Worm (Caenorhabditis elegans) whole organism, L2 larva: ENCODE data around the gene T02E9.5.

Experiments used
- F13H6.1 ChIP-seq: sonication (generic microtip); optimal IDR thresholded peaks from 2 replicates; lab custom pipeline; 2016; ENCODE audit warnings: missing genetic modification characterization, missing compliant biosample characterization
- aly-2 ChIP-seq: fragments of 150-350 bp; optimal IDR thresholded peaks from 2 replicates; lab custom pipeline; 2014; ENCODE audit warnings: missing biosample characterization, missing genetic modification characterization
- ama-1 ChIP-seq: fragments of 150-350 bp; optimal IDR thresholded peaks from 2 replicates; lab custom pipeline; 2018; ENCODE audit warnings: inconsistent platforms
- blmp-1 ChIP-seq: sonication (generic microtip); optimal IDR thresholded peaks from 2 replicates; lab custom pipeline; 2017; ENCODE audit warnings: missing genetic modification characterization, mild to moderate bottlenecking, missing compliant biosample characterization, antibody characterized with exemption, moderate library complexity; ENCODE audit not compliant: insufficient read depth
- lin-39 ChIP-seq: fragments of 150-350 bp; optimal IDR thresholded peaks from 2 replicates; lab custom pipeline; 2014; ENCODE audit warnings: missing biosample characterization, missing genetic modification reagents, missing genetic modification characterization
- unc-39 ChIP-seq: fragments of 150-350 bp; optimal IDR thresholded peaks from 2 replicates; lab custom pipeline; 2014; ENCODE audit warnings: missing biosample characterization, missing genetic modification characterization
- unc-62 ChIP-seq: fragments of 150-350 bp; optimal IDR thresholded peaks from 2 replicates; lab custom pipeline; 2014; ENCODE audit warnings: missing biosample characterization, missing genetic modification reagents, missing genetic modification characterization

- no peak for TF ChIP-seq unc-62 (GFP tag; lab: Kevin White, UChicago)
- no peak for TF ChIP-seq unc-39
- TF ChIP-seq F13H6.1 (tag; lab: Kevin White, UChicago): no peak
- TF ChIP-seq blmp-1 (tag; lab: Kevin White, UChicago): no peak
- no peak for TF ChIP-seq aly-2
- TF ChIP-seq ama-1 (lab: Kevin White, UChicago): no peak
- TF ChIP-seq lin-39 (tag; lab: Kevin White, UChicago): no peak
Observed at ce11 chrV:11344816-11345336, 2.8 kb downstream of the T02E9.5 start.
